Worm (Caenorhabditis elegans): ENCODE measurements around the gene cdh-10.

ce11 chrIV:2476386-2476785 lies 13.2 kb upstream of the cdh-10 start, which contains the start of gene grd-16:
- no peak for TF ChIP-seq ama-1 (optimal IDR thresholded peaks at IDR 0.05)
- TF ChIP-seq ama-1 (GFP tag; optimal IDR thresholded peaks at IDR 0.05), result no peak
- TF ChIP-seq F55B11.4 (tag; optimal IDR thresholded peaks at IDR 0.05; ENCODE audit: borderline replicate concordance, insufficient read depth), result no peak
